Fruit fly (Drosophila melanogaster) whole organism, embryonic: ENCODE measurements around the gene Klp10A.

Experiments
- Awh ChIP-seq: fragments of 200-800 bp; sonication (Bioruptor generic); IDR thresholded peaks from 2 replicates; pipeline ENCODE4, ENCODE4 v1.3.6; 2022; ENCODE audit warnings: missing biosample characterization, missing genetic modification characterization
- Bdp1 ChIP-seq: fragments of 200-800 bp; sonication (Bioruptor generic); optimal IDR thresholded peaks from 3 replicates; lab custom pipeline; 2016; ENCODE audit warnings: missing biosample characterization, missing genetic modification characterization
- Blimp-1 ChIP-seq: fragments of 200-800 bp; sonication (Bioruptor generic); optimal IDR thresholded peaks from 3 replicates; lab custom pipeline; 2018; ENCODE audit warnings: missing biosample characterization, missing genetic modification characterization, mild to moderate bottlenecking, moderate library complexity, missing genetic modification reagents
- CG11504 ChIP-seq: fragments of 200-800 bp; sonication (Bioruptor generic); optimal IDR thresholded peaks from 3 replicates; lab custom pipeline; 2019; ENCODE audit warnings: missing biosample characterization, mild to moderate bottlenecking, missing genetic modification characterization, moderate library complexity
- CG12155 ChIP-seq: fragments of 200-800 bp; sonication (Bioruptor generic); optimal IDR thresholded peaks from 3 replicates; lab custom pipeline; 2016; ENCODE audit warnings: missing biosample characterization, missing genetic modification characterization
- CG12744 ChIP-seq: fragments of 200-800 bp; sonication (Bioruptor generic); optimal IDR thresholded peaks from 2 replicates; lab custom pipeline; 2016; ENCODE audit warnings: missing biosample characterization, missing genetic modification characterization
- CG14667 ChIP-seq: fragments of 200-800 bp; sonication (Bioruptor generic); IDR thresholded peaks from 2 replicates; pipeline ENCODE4 v1.3.6; 2022; ENCODE audit warnings: missing biosample characterization, missing genetic modification characterization
- CG14860 ChIP-seq: fragments of 200-800 bp; sonication (Bioruptor generic); IDR thresholded peaks from 3 replicates; pipeline ENCODE4 v1.3.6; 2022; ENCODE audit warnings: missing biosample characterization, missing genetic modification characterization; ENCODE audit not compliant: partially characterized antibody
- CG15479 ChIP-seq: fragments of 200-800 bp; sonication (Bioruptor generic); optimal IDR thresholded peaks from 3 replicates; lab custom pipeline; 2019; ENCODE audit warnings: missing biosample characterization, mild to moderate bottlenecking, missing genetic modification characterization, moderate library complexity
- CG16813 ChIP-seq: fragments of 200-800 bp; sonication (Bioruptor generic); IDR thresholded peaks from 3 replicates; pipeline ENCODE4 v1.3.6; 2022; ENCODE audit warnings: missing biosample characterization, missing genetic modification characterization; ENCODE audit not compliant: partially characterized antibody
- CG2116 ChIP-seq: fragments of 200-800 bp; sonication (Bioruptor generic); optimal IDR thresholded peaks from 3 replicates; lab custom pipeline; 2018; ENCODE audit warnings: missing biosample characterization, mild to moderate bottlenecking, missing genetic modification characterization
- CG2202 ChIP-seq: fragments of 200-800 bp; sonication (Bioruptor generic); optimal IDR thresholded peaks from 2 replicates; lab custom pipeline; 2018; ENCODE audit warnings: missing biosample characterization, mild to moderate bottlenecking, missing genetic modification characterization
- CG2712 ChIP-seq: fragments of 200-800 bp; optimal IDR thresholded peaks from 3 replicates; lab custom pipeline; 2019; ENCODE audit warnings: missing biosample characterization, mild to moderate bottlenecking, missing genetic modification characterization, moderate library complexity
- CG4328 ChIP-seq: fragments of 200-800 bp; sonication (Bioruptor generic); optimal IDR thresholded peaks from 3 replicates; lab custom pipeline; 2017; ENCODE audit warnings: missing biosample characterization, missing genetic modification reagents, missing genetic modification characterization
- CG5953 ChIP-seq: fragments of 200-800 bp; sonication (Bioruptor generic); IDR thresholded peaks from 2 replicates; pipeline ENCODE4 v1.3.6; 2022; ENCODE audit warnings: missing biosample characterization, missing genetic modification characterization
- CG6683 ChIP-seq: fragments of 200-800 bp; sonication (Bioruptor generic); optimal IDR thresholded peaks from 2 replicates; lab custom pipeline; 2017; ENCODE audit warnings: missing biosample characterization, mild to moderate bottlenecking, missing genetic modification characterization, missing genetic modification reagents
- CG8290 ChIP-seq, 3 experiments: fragments of 200-800 bp; sonication (Bioruptor generic); optimal IDR thresholded peaks; 2 replicates each; lab custom pipeline; 2016 to 2019; ENCODE audit warnings: missing biosample characterization in 3 of 3, missing genetic modification characterization in 3 of 3, mild to moderate bottlenecking in 2 of 3, moderate library complexity in 1 of 3
- CG8388 ChIP-seq: fragments of 200-800 bp; sonication (Bioruptor generic); optimal IDR thresholded peaks from 2 replicates; lab custom pipeline; 2019; ENCODE audit warnings: missing biosample characterization, mild to moderate bottlenecking, missing genetic modification characterization, moderate library complexity
- CG8944 ChIP-seq: fragments of 200-800 bp; sonication (Bioruptor generic); optimal IDR thresholded peaks from 3 replicates; lab custom pipeline; 2016; ENCODE audit warnings: missing biosample characterization, missing genetic modification characterization
- CTCF ChIP-seq: fragments of 200-800 bp; sonication (Bioruptor generic); optimal IDR thresholded peaks from 2 replicates; lab custom pipeline; 2017; ENCODE audit warnings: missing biosample characterization, mild to moderate bottlenecking, missing genetic modification characterization, moderate library complexity
- CkIIα-i1 ChIP-seq: fragments of 200-800 bp; sonication (Bioruptor generic); IDR thresholded peaks from 2 replicates; pipeline ENCODE4 v1.3.6; 2022; ENCODE audit warnings: missing biosample characterization, missing genetic modification characterization
- D19A ChIP-seq: fragments of 200-800 bp; optimal IDR thresholded peaks from 3 replicates; lab custom pipeline; 2019; ENCODE audit warnings: missing biosample characterization, mild to moderate bottlenecking, missing genetic modification characterization, moderate library complexity
- Deaf1 ChIP-seq: fragments of 200-800 bp; optimal IDR thresholded peaks from 3 replicates; lab custom pipeline; 2019; ENCODE audit warnings: missing biosample characterization, mild to moderate bottlenecking, missing genetic modification characterization, moderate library complexity
- Dp ChIP-seq: fragments of 200-800 bp; sonication (Bioruptor generic); optimal IDR thresholded peaks from 2 replicates; lab custom pipeline; 2018; ENCODE audit warnings: missing biosample characterization, mild to moderate bottlenecking, missing genetic modification characterization, moderate library complexity
- ERR ChIP-seq: fragments of 200-800 bp; sonication (Bioruptor generic); optimal IDR thresholded peaks from 2 replicates; lab custom pipeline; 2016; ENCODE audit warnings: missing biosample characterization, missing genetic modification characterization
- Hand ChIP-seq: fragments of 200-800 bp; sonication (Bioruptor generic); optimal IDR thresholded peaks from 2 replicates; lab custom pipeline; 2017; ENCODE audit warnings: mild to moderate bottlenecking, missing biosample characterization, missing genetic modification reagents, missing genetic modification characterization
- Hmr ChIP-seq: fragments of 200-800 bp; sonication (Bioruptor generic); optimal IDR thresholded peaks from 3 replicates; lab custom pipeline; 2017; ENCODE audit warnings: mild to moderate bottlenecking, missing biosample characterization, missing genetic modification reagents, missing genetic modification characterization
- ase ChIP-seq: fragments of 200-800 bp; sonication (Bioruptor generic); IDR thresholded peaks from 3 replicates; pipeline ENCODE4 v1.3.6; 2022; ENCODE audit warnings: missing biosample characterization, missing genetic modification characterization
- bab2 ChIP-seq: fragments of 200-800 bp; sonication (Bioruptor generic); optimal IDR thresholded peaks from 2 replicates; lab custom pipeline; 2016; ENCODE audit warnings: missing biosample characterization, missing genetic modification characterization
- chinmo ChIP-seq: fragments of 200-800 bp; sonication (Bioruptor generic); IDR thresholded peaks from 4 replicates; pipeline ENCODE4 v1.3.6; 2022; ENCODE audit warnings: missing biosample characterization, missing genetic modification characterization; ENCODE audit not compliant: partially characterized antibody
- emc ChIP-seq: fragments of 200-800 bp; sonication (Bioruptor generic); optimal IDR thresholded peaks from 2 replicates; lab custom pipeline; 2016; ENCODE audit warnings: missing biosample characterization, missing genetic modification characterization
- esg ChIP-seq: fragments of 200-800 bp; sonication (Bioruptor generic); conservative IDR thresholded peaks from 2 replicates; pipeline ENCODE4 v1.3.6; 2022; ENCODE audit warnings: missing biosample characterization, missing genetic modification characterization
- gro ChIP-seq: fragments of 200-800 bp; sonication (Bioruptor generic); optimal IDR thresholded peaks from 2 replicates; lab custom pipeline; 2016; ENCODE audit warnings: missing biosample characterization, missing genetic modification characterization
- h ChIP-seq: fragments of >200 bp; optimal IDR thresholded peaks from 2 replicates; lab custom pipeline; 2017
- ind ChIP-seq: fragments of 200-800 bp; sonication (Bioruptor generic); optimal IDR thresholded peaks from 3 replicates; lab custom pipeline; 2016; ENCODE audit warnings: missing biosample characterization, missing genetic modification characterization
- insv ChIP-seq, 2 experiments: fragments of 200-800 bp; sonication (Bioruptor generic); optimal IDR thresholded peaks; 3 replicates each; lab custom pipeline; 2016 to 2018; ENCODE audit warnings: missing biosample characterization in 2 of 2, missing genetic modification characterization in 2 of 2
- jing ChIP-seq: fragments of 200-800 bp; sonication (Bioruptor generic); optimal IDR thresholded peaks from 2 replicates; lab custom pipeline; 2018; ENCODE audit warnings: missing biosample characterization, mild to moderate bottlenecking, missing genetic modification characterization
- nerfin-1 ChIP-seq: fragments of 200-800 bp; sonication (Bioruptor generic); optimal IDR thresholded peaks from 3 replicates; lab custom pipeline; 2019; ENCODE audit warnings: missing biosample characterization, mild to moderate bottlenecking, missing genetic modification characterization, moderate library complexity
- odd ChIP-seq: fragments of 200-800 bp; sonication (Bioruptor generic); optimal IDR thresholded peaks from 2 replicates; lab custom pipeline; 2017; ENCODE audit warnings: missing biosample characterization, mild to moderate bottlenecking, missing genetic modification characterization
- pb ChIP-seq: fragments of 200-800 bp; sonication (Bioruptor generic); optimal IDR thresholded peaks from 3 replicates; lab custom pipeline; 2016; ENCODE audit warnings: missing biosample characterization, missing genetic modification characterization
- pho ChIP-seq: fragments of 200-800 bp; sonication (Bioruptor generic); optimal IDR thresholded peaks from 2 replicates; lab custom pipeline; 2016; ENCODE audit warnings: missing biosample characterization, missing genetic modification characterization
- pros ChIP-seq: fragments of 200-800 bp; sonication (Bioruptor generic); optimal IDR thresholded peaks from 3 replicates; lab custom pipeline; 2019; ENCODE audit warnings: missing biosample characterization, mild to moderate bottlenecking, missing genetic modification characterization, moderate library complexity
- rib ChIP-seq: fragments of 200-800 bp; sonication (Bioruptor generic); IDR thresholded peaks from 2 replicates; pipeline ENCODE4 v1.3.6; 2022; ENCODE audit warnings: missing biosample characterization, missing genetic modification characterization
- schlank ChIP-seq: fragments of 200-800 bp; sonication (Bioruptor generic); optimal IDR thresholded peaks from 2 replicates; lab custom pipeline; 2018; ENCODE audit warnings: missing biosample characterization, mild to moderate bottlenecking, missing genetic modification characterization
- sens-2 ChIP-seq: fragments of 200-800 bp; sonication (Bioruptor generic); IDR thresholded peaks from 2 replicates; pipeline ENCODE4 v1.3.6; 2022; ENCODE audit warnings: missing biosample characterization, missing genetic modification characterization
- sima ChIP-seq: fragments of 200-800 bp; sonication (Bioruptor generic); optimal IDR thresholded peaks from 2 replicates; lab custom pipeline; 2016; ENCODE audit warnings: missing biosample characterization, missing genetic modification characterization
- sisA ChIP-seq: fragments of 200-800 bp; sonication (Bioruptor generic); IDR thresholded peaks from 2 replicates; pipeline ENCODE4 v1.3.6; 2022; ENCODE audit warnings: missing biosample characterization, missing genetic modification characterization
- trem ChIP-seq: fragments of 200-800 bp; optimal IDR thresholded peaks from 3 replicates; lab custom pipeline; 2019; ENCODE audit warnings: missing biosample characterization, mild to moderate bottlenecking, missing genetic modification characterization, moderate library complexity
- wdn ChIP-seq: fragments of 200-800 bp; sonication (Bioruptor generic); IDR thresholded peaks from 2 replicates; pipeline ENCODE4 v1.3.6; 2022; ENCODE audit warnings: missing biosample characterization, missing genetic modification characterization
- zen2 ChIP-seq: fragments of 200-800 bp; sonication (Bioruptor generic); IDR thresholded peaks from 3 replicates; pipeline ENCODE4 v1.3.6; 2022; ENCODE audit warnings: missing biosample characterization, missing genetic modification characterization; ENCODE audit not compliant: partially characterized antibody

Gene Klp10A

DNA sequence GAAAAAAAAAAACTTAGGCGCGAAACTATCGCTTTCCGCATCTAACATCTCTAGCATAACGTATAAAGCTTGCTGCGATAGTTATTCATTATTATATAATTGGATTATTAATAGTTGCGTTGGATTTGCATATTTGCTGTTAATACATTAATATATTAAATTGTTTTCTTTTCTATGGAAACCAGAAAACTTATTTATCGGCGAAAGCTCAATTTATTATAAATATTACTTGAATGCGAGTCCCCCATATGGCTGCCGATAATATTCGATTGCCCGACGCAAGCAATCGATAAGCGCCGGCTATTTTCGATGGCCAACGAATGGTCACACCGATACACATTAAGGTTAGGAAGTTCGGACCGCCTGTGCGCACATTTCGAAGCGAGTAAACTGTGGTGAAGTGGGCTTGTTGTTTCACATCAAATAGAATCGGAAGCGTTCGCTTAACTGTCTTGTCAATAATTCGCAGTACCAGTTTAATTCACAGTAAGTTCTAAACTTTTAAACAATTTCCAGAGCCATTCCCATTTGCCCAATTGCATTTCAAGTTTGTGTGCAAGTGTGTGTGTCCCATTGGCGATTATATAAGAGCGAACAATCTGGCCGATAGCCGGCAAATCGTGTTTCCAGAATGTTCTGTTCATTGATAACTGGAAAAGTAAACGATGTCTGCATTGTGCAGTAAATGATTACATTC, 28.6 kb downstream of the Klp10A start, which contains the start of gene Hsp60A (continued):
- TF ChIP-seq CG12155 (GFP tag; lab: Kevin White, UChicago) (peak; percentile 28), CG8290 (GFP tag; optimal IDR thresholded peaks at IDR 0.05; lab: Kevin White, UChicago) (no peak), CG8290 (tag; optimal IDR thresholded peaks at IDR 0.05; lab: Kevin White, UChicago) (no peak), odd (GFP tag; lab: Kevin White, UChicago) (no peak), emc (GFP tag; lab: Kevin White, UChicago) (no peak), CG14667 (GFP tag; lab: Robert Waterston, UW) (no peak), CTCF (GFP tag; lab: Kevin White, UChicago) (no peak), Dp (GFP tag; lab: Kevin White, UChicago) (peak; percentile 85), sima (GFP tag; lab: Kevin White, UChicago) (no peak), esg (GFP tag; lab: Robert Waterston, UW) (peak; percentile 24; the same call in 1 of the 2 replicates), schlank (tag; lab: Kevin White, UChicago) (no peak), CG8388 (GFP tag; lab: Kevin White, UChicago) (peak; percentile 15), nerfin-1 (peak; percentile 26), sens-2 (GFP tag; lab: Robert Waterston, UW) (no peak), pho (GFP tag; lab: Kevin White, UChicago) (no peak), sisA (GFP tag; lab: Robert Waterston, UW) (peak; percentile 41), CG4328 (GFP tag; lab: Kevin White, UChicago) (no peak), bab2 (peak; percentile 5), gro (GFP tag; lab: Kevin White, UChicago) (no peak), Hand (no peak), rib (GFP tag; lab: Robert Waterston, UW) (no peak), CG2202 (no peak), CG5953 (GFP tag; lab: Robert Waterston, UW) (no peak), trem (tag; lab: Kevin White, UChicago) (peak; percentile 47), pros (GFP tag; lab: Kevin White, UChicago) (no peak), ERR (no peak), CG6683 (GFP tag; lab: Kevin White, UChicago) (no peak), pb (GFP tag; lab: Kevin White, UChicago) (no peak), CG2712 (tag; lab: Kevin White, UChicago) (peak; percentile 61), CG12744 (no peak), CG2116 (GFP tag; lab: Kevin White, UChicago) (peak; percentile 74), Deaf1 (no peak), chinmo (GFP tag; lab: Robert Waterston, UW) (peak; percentile 61; the same call in 1 of the 4 replicates), CkIIα-i1 (GFP tag; lab: Robert Waterston, UW) (no peak), zen2 (GFP tag; lab: Robert Waterston, UW) (peak; percentile 36; the same call in 1 of the 3 replicates), Awh (no peak), ind (GFP tag; lab: Kevin White, UChicago) (peak; percentile 28), CG8944 (GFP tag; lab: Kevin White, UChicago) (no peak), CG14860 (GFP tag; lab: Robert Waterston, UW) (peak; percentile 77), insv (GFP tag; optimal IDR thresholded peaks at IDR 0.05; lab: Kevin White, UChicago) (no peak), h (lab: Kevin White, UChicago) (no peak), CG11504 (peak; percentile 62), CG15479 (GFP tag; lab: Kevin White, UChicago) (no peak), jing (GFP tag; lab: Kevin White, UChicago) (no peak), Blimp-1 (peak; percentile 53), ase (GFP tag; lab: Robert Waterston, UW) (peak; percentile 31; the same call in 1 of the 3 replicates), wdn (GFP tag; lab: Robert Waterston, UW) (no peak), Hmr (GFP tag; lab: Kevin White, UChicago) (peak; percentile 52), D19A (tag; lab: Kevin White, UChicago) (peak; percentile 27), CG16813 (GFP tag; lab: Robert Waterston, UW) (peak; percentile 80), Bdp1 (no peak)
